Worm (Caenorhabditis elegans): ENCODE data around the gene Y113G7A.14.

DNA sequence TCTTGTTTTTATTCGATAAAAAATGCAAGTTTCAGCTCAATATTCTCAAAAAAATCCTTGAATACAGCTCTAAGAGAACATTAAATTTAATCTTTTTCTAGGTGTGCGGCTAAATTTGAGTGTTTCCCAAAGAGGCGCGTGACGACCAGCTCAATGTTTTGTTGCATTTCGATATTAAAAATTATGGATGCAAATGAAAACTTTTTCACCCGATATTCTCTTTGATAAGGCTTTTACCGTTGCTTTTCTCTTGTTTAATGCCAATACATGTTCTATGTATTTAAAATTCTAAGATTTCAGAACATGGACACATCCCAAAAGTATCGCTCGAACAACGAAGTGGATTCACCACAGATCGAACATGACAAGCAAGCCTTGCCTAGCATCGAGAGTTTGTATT lies 20.0 kb upstream of the Y113G7A.14 start, which contains the start of gene F19B2.6:
- TF ChIP-seq ztf-11 (tag; optimal IDR thresholded peaks at IDR 0.05), result no peak
- no peak for TF ChIP-seq snpc-4 (tag; optimal IDR thresholded peaks at IDR 0.05)
- no peak for TF ChIP-seq nhr-77 (tag; optimal IDR thresholded peaks at IDR 0.05)
- TF ChIP-seq T26A8.4 (GFP tag; IDR thresholded peaks at IDR 0.05), result no peak

All from whole organism, L4 larva.